Worm (Caenorhabditis elegans) whole organism, dauer: ENCODE results near the gene lido-15.

ENCODE experiments used
- unc-62 ChIP-seq: sonication (generic microtip); optimal IDR thresholded peaks from 2 replicates; lab custom pipeline; 2017; ENCODE audit warnings: missing biosample characterization, missing genetic modification reagents, missing genetic modification characterization

Gene lido-15

DNA sequence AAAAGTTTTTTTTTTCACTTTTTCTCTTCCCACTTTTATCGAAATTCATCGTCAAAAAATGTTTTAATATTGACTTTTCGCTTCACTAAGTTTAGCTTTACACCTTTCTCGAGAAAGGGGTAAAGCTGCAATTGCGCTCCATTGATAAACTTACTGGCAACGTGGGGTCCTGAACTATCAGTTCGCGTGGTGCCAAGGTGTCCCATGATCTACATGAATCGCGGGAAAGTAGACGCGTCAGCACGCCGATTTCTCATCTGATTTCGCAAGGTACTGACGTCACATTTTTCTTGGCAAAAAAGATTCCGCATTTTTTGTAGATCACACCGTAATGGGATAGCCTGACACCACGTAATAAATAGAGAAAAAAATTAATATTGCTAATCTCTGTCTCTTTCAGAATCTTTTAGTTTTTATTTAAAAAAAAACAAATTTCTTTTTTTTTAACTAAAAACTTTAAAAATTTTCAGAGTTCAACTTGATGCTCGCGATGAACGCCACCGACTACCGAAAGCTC lies at the start of gene lido-15:
Gene lido-15 (plus strand): TSS at position 467 of the 517 bp plus-strand sequence.
- no peak for TF ChIP-seq unc-62 (GFP tag; lab: Kevin White, UChicago)

DNA sequence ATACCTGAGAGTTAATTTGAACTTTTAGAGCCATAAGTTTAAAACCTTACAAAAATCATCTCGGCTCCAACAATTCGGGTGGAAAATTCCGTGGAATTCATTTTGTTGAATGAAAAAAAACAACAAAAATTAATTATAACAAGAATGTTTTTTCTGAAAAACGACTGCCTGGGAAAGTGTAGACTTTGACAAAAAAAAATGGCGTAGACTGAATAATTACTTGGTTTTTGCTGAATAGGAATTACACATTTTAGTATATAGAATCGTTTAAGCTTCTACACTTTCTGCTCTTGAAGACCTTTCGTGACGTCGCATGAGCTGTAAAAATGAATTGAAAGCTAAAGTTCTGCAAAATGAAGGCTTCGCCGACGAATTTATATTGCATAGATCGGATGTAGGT lies 47.6 kb upstream of the lido-15 start, which contains the start of gene srx-112:
Gene srx-112 (minus strand): TSS at position 101 of the 400 bp plus-strand sequence.
- no peak for TF ChIP-seq unc-62 (GFP tag; lab: Kevin White, UChicago)

DNA sequence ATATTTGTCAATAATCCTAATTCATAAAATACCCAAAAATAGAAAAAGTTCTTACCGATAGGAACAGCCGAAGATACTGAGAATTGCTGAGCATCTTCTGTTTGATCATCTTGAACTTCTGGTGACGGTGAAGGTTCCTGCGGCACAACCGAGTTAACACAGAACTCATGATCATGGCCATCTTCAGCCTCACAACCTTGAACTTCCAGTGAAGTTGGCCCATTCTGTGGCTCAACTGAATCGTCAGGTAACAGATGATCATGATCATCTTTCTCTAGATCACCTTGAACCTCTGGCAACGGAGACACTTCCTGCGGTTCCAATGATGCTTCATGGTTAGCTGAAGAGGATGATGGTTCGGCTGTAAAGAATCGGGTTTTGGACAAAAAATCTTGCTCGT lies 40.4 kb upstream of the lido-15 start:
- no peak for TF ChIP-seq unc-62 (GFP tag; lab: Kevin White, UChicago)

- no peak for TF ChIP-seq unc-62 (GFP tag; lab: Kevin White, UChicago)
Measured at ce11 chrII:3773130-3773529, 39.0 kb upstream of the lido-15 start, which contains the start of gene T24E12.10. TSS of gene T24E12.10 (minus strand) at chrII:3773230.

- no peak for TF ChIP-seq unc-62 (GFP tag; lab: Kevin White, UChicago)
Measured at ce11 chrII:3775719-3776118, 36.4 kb upstream of the lido-15 start, which contains the start of gene T24E12.3. TSS of gene T24E12.3 (plus strand) at chrII:3776019.

DNA sequence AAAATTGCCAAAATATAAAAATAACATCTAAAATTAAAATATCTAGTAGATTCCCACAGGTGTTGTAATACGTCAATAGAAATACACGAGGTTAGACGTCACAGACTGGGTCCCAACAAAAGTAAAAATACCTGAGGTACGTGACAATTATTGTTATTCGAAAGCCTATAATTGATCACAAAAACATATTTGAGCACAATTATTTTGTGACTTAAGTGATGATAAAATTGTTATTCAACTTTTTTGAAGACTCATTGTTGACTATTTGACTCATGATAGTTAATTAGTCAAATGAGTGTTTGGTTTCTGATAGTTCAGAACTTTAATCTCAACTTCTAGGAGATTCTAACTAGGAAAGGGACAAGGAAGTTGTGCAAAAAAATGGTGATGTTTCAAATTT lies 34.3 kb upstream of the lido-15 start:
- no peak for TF ChIP-seq unc-62 (GFP tag; lab: Kevin White, UChicago)

- TF ChIP-seq unc-62 (GFP tag; lab: Kevin White, UChicago): no peak
Measured at ce11 chrII:3779463-3779862, 32.6 kb upstream of the lido-15 start, which contains the start of gene T24E12.11. TSS of gene T24E12.11 (minus strand) at chrII:3779563.

DNA sequence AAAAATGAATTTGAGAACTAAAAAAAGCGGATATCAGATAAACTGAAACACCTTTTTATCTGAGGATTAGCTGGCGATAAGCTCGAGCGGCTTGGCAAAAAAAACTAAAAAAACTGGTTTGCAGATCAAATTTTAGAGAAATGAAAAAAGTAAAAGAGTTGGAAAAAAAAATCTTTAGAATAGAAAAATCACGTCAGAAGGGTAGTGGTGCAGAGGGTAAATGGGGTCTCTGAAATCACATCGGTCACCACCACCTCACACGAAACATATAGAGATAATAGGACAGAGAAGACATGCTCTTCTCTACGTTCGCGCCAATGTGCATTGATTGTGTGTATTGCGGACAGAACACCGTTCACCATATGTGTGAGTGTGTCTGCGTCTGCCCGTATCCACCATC lies 30.8 kb upstream of the lido-15 start:
- no peak for TF ChIP-seq unc-62 (GFP tag; lab: Kevin White, UChicago)

DNA sequence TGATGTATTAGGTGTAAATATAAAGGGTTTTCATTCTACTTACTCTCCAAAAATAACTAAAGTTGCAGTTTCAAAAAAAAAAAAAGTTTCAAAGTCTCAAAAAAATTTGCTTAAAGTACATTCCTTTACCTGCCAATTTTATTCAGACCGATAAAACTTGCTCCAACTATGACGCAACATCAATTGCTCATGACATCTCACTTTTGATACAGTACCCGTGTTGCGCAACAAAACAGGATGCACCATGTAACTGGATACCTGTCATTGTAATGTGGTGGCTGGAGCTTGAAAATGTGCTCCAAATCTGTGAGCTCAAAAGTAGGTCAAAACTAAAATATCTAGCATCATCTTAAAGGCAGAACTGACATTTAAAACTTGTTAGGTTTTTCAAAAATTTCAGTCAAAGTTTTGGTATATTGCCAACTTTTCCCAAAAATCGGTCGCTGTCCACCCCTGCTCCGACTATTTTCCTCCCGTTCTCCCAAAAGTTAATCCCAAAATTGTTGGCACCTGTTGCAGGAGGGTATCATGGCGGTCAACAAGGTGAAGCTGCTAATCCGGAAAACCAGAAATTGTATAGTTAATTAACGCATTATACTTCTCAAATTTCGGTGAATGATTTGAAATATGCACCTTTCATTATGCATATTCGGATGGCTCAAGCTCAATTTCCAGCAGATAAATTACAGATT lies 29.6 kb upstream of the lido-15 start, which contains the start of gene T24E12.2:
Gene T24E12.2 (plus strand): TSS at position 642 of the 692 bp plus-strand sequence.
- no peak for TF ChIP-seq unc-62 (GFP tag; lab: Kevin White, UChicago)

DNA sequence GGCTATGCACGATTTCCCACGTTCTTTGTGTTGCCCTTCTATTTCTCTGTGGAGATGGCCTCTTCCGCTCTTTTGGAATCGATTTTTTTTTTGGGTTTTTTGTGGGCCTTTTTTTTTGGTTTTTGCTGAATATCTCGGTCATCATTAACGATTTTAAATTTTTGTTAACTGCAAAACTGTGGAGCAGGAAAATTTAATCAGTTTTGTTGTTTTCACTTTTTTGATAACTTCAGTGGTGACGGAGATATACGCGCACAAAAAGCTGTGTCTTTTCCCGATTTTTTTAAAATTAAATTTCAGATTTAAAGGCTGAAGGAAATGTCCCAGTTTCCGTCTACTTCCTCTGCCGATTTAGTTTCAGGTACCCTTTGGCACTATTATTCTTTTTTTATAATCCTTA lies 26.8 kb upstream of the lido-15 start, which contains the start of gene T24E12.1:
Gene T24E12.1 (plus strand): TSS at position 301 of the 400 bp plus-strand sequence.
- no peak for TF ChIP-seq unc-62 (GFP tag; lab: Kevin White, UChicago)

DNA sequence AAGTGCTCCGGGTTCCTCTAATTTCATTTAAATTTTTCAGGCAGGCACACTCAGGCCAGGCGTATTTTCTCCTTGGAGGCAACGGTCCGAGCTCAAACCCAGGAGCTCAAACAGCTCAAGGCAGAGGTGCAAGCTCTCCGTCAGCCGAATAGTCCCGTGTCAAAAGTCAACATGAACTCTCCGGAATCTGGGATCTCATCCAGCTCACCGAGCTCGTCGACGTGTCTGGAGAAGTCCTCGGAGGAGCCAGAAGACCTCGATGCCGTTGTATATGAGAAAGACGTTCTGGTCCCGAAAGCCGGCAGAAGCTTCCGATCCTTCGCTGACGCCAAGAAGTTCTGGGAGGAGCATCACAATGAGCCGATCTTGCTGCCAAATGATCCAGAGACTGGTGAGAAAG lies 26.3 kb upstream of the lido-15 start:
- TF ChIP-seq unc-62 (GFP tag; lab: Kevin White, UChicago): no peak

- no peak for TF ChIP-seq unc-62 (GFP tag; lab: Kevin White, UChicago)
Measured at ce11 chrII:3786538-3786937, 25.5 kb upstream of the lido-15 start.

- TF ChIP-seq unc-62 (GFP tag; lab: Kevin White, UChicago): no peak
Measured at ce11 chrII:3787151-3787550, 24.9 kb upstream of the lido-15 start, which contains the start of gene T24E12.13. TSS of gene T24E12.13 (plus strand) at chrII:3787451.

DNA sequence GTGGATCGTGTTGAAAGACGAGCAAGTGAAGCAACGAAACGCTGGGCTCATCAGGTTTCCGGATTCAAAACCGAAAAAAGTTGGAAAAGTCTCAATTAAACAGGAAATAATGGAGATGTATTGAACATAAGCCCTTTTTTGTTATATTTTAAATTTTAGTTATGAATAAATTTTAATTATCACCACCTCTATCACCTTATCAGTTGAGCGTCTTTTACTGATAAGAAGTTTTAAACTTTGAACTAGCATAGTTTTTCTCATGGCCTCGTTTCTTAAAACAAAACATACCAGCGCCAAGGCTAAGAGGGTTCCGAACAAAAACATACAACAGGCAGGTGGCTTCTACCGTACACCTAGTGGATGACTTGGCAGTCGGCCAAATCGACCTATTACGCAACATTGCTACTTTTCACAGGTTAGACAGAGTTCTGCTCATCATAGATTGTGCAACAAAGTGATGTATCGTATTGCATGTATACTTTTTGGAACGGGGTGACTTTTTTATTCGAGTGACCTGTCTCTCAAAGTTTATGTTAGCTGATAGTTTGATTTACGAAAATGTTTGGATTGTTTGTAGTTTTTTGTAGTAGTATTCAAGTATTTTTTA lies 23.6 kb upstream of the lido-15 start:
- TF ChIP-seq unc-62 (GFP tag; lab: Kevin White, UChicago): no peak

DNA sequence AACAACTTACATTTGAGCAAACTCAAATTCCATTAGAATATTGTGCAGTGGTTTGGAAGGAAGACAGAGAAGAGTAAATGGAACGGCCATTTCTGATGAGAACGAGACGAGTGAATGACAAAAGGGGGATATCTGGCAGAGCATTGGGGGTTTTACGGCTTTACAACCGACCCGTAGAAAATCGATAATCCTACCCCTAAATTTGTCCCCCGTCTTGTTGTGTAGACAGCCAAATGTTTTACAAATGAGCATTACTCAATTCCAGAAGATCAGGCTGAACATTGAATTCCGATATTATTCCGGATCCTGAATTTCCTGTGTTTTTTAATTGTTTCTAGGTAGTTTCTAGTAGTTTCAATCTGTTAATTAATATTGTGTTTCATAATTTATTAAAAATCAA lies 18.7 kb upstream of the lido-15 start, which contains the start of gene fbxb-99:
Gene fbxb-99 (minus strand): TSS at position 101 of the 400 bp plus-strand sequence.
- TF ChIP-seq unc-62 (GFP tag; lab: Kevin White, UChicago): no peak

DNA sequence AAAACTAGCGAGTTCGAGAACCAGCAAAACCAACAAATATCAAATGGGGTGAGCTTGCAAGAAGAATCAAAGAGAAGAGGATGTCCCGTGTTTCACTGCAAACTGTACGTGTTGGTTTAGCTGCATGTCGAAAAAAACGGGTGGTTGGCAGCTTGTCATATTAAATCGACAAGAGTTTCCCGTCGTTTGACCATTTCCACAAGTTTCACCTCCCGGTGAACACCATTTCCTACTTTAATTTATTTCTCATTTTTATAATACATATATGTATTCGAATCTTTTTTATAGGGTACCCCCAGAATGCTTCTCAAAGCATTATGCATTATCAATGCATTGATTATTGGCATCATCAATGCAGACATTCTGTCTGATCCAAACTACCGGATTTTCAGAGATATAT lies 16.8 kb upstream of the lido-15 start, which contains the start of gene Y8A9A.2:
Gene Y8A9A.2 (plus strand): TSS at position 301 of the 400 bp plus-strand sequence.
- TF ChIP-seq unc-62 (GFP tag; lab: Kevin White, UChicago): no peak
